Fruit fly (Drosophila melanogaster) whole organism, embryonic: ENCODE data around the gene CG43131.

Experiments used
- Atf6 ChIP-seq: fragments of 200-800 bp; sonication (Bioruptor generic); IDR thresholded peaks from 2 replicates; pipeline ENCODE4 v1.3.6; 2022; ENCODE audit warnings: missing biosample characterization, missing genetic modification characterization
- B-H2 ChIP-seq: fragments of 200-800 bp; sonication (Bioruptor generic); optimal IDR thresholded peaks from 2 replicates; lab custom pipeline; 2018; ENCODE audit warnings: missing biosample characterization, mild to moderate bottlenecking, missing genetic modification characterization
- Bdp1 ChIP-seq: fragments of 200-800 bp; sonication (Bioruptor generic); optimal IDR thresholded peaks from 3 replicates; lab custom pipeline; 2016; ENCODE audit warnings: missing biosample characterization, missing genetic modification characterization
- Bteb2 ChIP-seq: fragments of 200-800 bp; sonication (Bioruptor generic); optimal IDR thresholded peaks from 2 replicates; lab custom pipeline; 2016; ENCODE audit warnings: missing biosample characterization, missing genetic modification characterization
- C15 ChIP-seq: fragments of 200-800 bp; sonication (Bioruptor generic); IDR thresholded peaks from 3 replicates; pipeline ENCODE4 v1.3.6; 2022; ENCODE audit warnings: missing biosample characterization, missing genetic modification characterization
- CG10979 ChIP-seq: fragments of 200-800 bp; sonication (Bioruptor generic); optimal IDR thresholded peaks from 2 replicates; lab custom pipeline; 2018; ENCODE audit warnings: missing biosample characterization, mild to moderate bottlenecking, missing genetic modification characterization, moderate library complexity
- CG11247 ChIP-seq: fragments of 200-800 bp; sonication (Bioruptor generic); IDR thresholded peaks from 2 replicates; pipeline ENCODE4 v1.3.6; 2022; ENCODE audit warnings: missing biosample characterization, missing genetic modification characterization
- CG12299 ChIP-seq: fragments of 200-800 bp; sonication (Bioruptor generic); optimal IDR thresholded peaks from 2 replicates; lab custom pipeline; 2018; ENCODE audit warnings: missing biosample characterization, mild to moderate bottlenecking, missing genetic modification characterization
- CG13624 ChIP-seq: fragments of 200-800 bp; sonication (Bioruptor generic); optimal IDR thresholded peaks from 2 replicates; lab custom pipeline; 2016; ENCODE audit warnings: missing biosample characterization, missing genetic modification characterization
- CG16779 ChIP-seq: fragments of 200-800 bp; sonication (Bioruptor generic); IDR thresholded peaks from 2 replicates; pipeline ENCODE4 v1.3.6; 2022; ENCODE audit warnings: missing biosample characterization, missing genetic modification characterization
- CG17186 ChIP-seq: fragments of 200-800 bp; sonication (Bioruptor generic); optimal IDR thresholded peaks from 3 replicates; lab custom pipeline; 2017; ENCODE audit warnings: missing biosample characterization, missing genetic modification reagents, missing genetic modification characterization
- CG2202 ChIP-seq: fragments of 200-800 bp; sonication (Bioruptor generic); optimal IDR thresholded peaks from 2 replicates; lab custom pipeline; 2018; ENCODE audit warnings: missing biosample characterization, mild to moderate bottlenecking, missing genetic modification characterization
- CG2875 ChIP-seq: fragments of 200-800 bp; sonication (Bioruptor generic); optimal IDR thresholded peaks from 2 replicates; lab custom pipeline; 2017; ENCODE audit warnings: missing biosample characterization, mild to moderate bottlenecking, missing genetic modification characterization, missing genetic modification reagents
- CG31388 ChIP-seq: fragments of 200-800 bp; sonication (Bioruptor generic); optimal IDR thresholded peaks from 2 replicates; lab custom pipeline; 2016; ENCODE audit warnings: missing biosample characterization, missing genetic modification characterization
- CG3163 ChIP-seq: fragments of 200-800 bp; sonication (Bioruptor generic); optimal IDR thresholded peaks from 3 replicates; lab custom pipeline; 2016; ENCODE audit warnings: missing biosample characterization, missing genetic modification characterization
- CG32532 ChIP-seq: fragments of 200-800 bp; sonication (Bioruptor generic); IDR thresholded peaks from 2 replicates; pipeline ENCODE4 v1.3.6; 2022; ENCODE audit warnings: missing biosample characterization, missing genetic modification characterization
- CG34422 ChIP-seq: fragments of 200-800 bp; sonication (Bioruptor generic); IDR thresholded peaks from 3 replicates; pipeline ENCODE4 v1.3.6; 2022; ENCODE audit warnings: missing biosample characterization, missing genetic modification characterization
- CG5245 ChIP-seq: fragments of 200-800 bp; sonication (Bioruptor generic); optimal IDR thresholded peaks from 3 replicates; lab custom pipeline; 2016; ENCODE audit warnings: missing biosample characterization, missing genetic modification characterization
- CG6272 ChIP-seq: fragments of 200-800 bp; sonication (Bioruptor generic); IDR thresholded peaks from 2 replicates; pipeline ENCODE4 v1.3.6; 2022; ENCODE audit warnings: missing biosample characterization, missing genetic modification characterization
- CG6654 ChIP-seq: fragments of 200-800 bp; sonication (Bioruptor generic); optimal IDR thresholded peaks from 2 replicates; lab custom pipeline; 2017; ENCODE audit warnings: missing biosample characterization, mild to moderate bottlenecking, missing genetic modification characterization
- CG8478 ChIP-seq: fragments of >200 bp; optimal IDR thresholded peaks from 2 replicates; lab custom pipeline; 2018
- CG8924 ChIP-seq: fragments of 200-800 bp; optimal IDR thresholded peaks from 3 replicates; lab custom pipeline; 2019; ENCODE audit warnings: missing biosample characterization, mild to moderate bottlenecking, missing genetic modification characterization, moderate library complexity
- Dfd ChIP-seq, 2 experiments: fragments of >200 bp; optimal IDR thresholded peaks; 2 replicates each; lab custom pipeline; 2017; ENCODE audit warnings: missing biosample characterization in 2 of 2, missing genetic modification characterization in 2 of 2
- Dp ChIP-seq: fragments of 200-800 bp; sonication (Bioruptor generic); optimal IDR thresholded peaks from 2 replicates; lab custom pipeline; 2018; ENCODE audit warnings: missing biosample characterization, mild to moderate bottlenecking, missing genetic modification characterization, moderate library complexity
- Fer2 ChIP-seq: fragments of 200-800 bp; sonication (Bioruptor generic); optimal IDR thresholded peaks from 2 replicates; lab custom pipeline; 2018; ENCODE audit warnings: missing biosample characterization, mild to moderate bottlenecking, missing genetic modification characterization, moderate library complexity
- Fer3 ChIP-seq: fragments of 200-800 bp; sonication (Bioruptor generic); optimal IDR thresholded peaks from 2 replicates; lab custom pipeline; 2018; ENCODE audit warnings: missing biosample characterization, mild to moderate bottlenecking, missing genetic modification characterization, moderate library complexity
- HLH4C ChIP-seq: fragments of 200-800 bp; sonication (Bioruptor generic); IDR thresholded peaks from 3 replicates; pipeline ENCODE4 v1.3.6; 2022; ENCODE audit warnings: missing biosample characterization, missing genetic modification characterization; ENCODE audit not compliant: partially characterized antibody
- Hr78 ChIP-seq, 2 experiments: fragments of 200-800 bp in 1 of 2; fragments of >200 bp in 1 of 2; sonication (Bioruptor generic) in 1 of 2; optimal IDR thresholded peaks; 2 replicates each; lab custom pipeline; 2017 to 2019; ENCODE audit warnings: missing biosample characterization in 2 of 2, missing genetic modification characterization in 2 of 2, mild to moderate bottlenecking in 1 of 2, moderate library complexity in 1 of 2
- Lhr ChIP-seq: fragments of 200-800 bp; sonication (Bioruptor generic); optimal IDR thresholded peaks from 3 replicates; lab custom pipeline; 2017; ENCODE audit warnings: mild to moderate bottlenecking, missing biosample characterization, missing genetic modification reagents, missing genetic modification characterization
- Lpt ChIP-seq: fragments of >200 bp; optimal IDR thresholded peaks from 2 replicates; lab custom pipeline; 2018; ENCODE audit warnings: missing biosample characterization, missing genetic modification characterization
- Oaz ChIP-seq: fragments of 200-800 bp; sonication (Bioruptor generic); IDR thresholded peaks from 2 replicates; pipeline ENCODE4 v1.3.6; 2022; ENCODE audit warnings: missing biosample characterization, missing genetic modification characterization
- Pdp1 ChIP-seq, 2 experiments: fragments of 200-800 bp; sonication (Bioruptor generic); optimal IDR thresholded peaks; 3 replicates each; lab custom pipeline; 2016; ENCODE audit warnings: missing biosample characterization in 2 of 2, missing genetic modification characterization in 2 of 2, mild to moderate bottlenecking in 1 of 2, moderate library complexity in 1 of 2
- Sry-δ ChIP-seq: fragments of 200-800 bp; sonication (Bioruptor generic); optimal IDR thresholded peaks from 2 replicates; lab custom pipeline; 2016; ENCODE audit warnings: missing biosample characterization, missing genetic modification characterization
- TFAM ChIP-seq: fragments of 200-800 bp; sonication (Bioruptor generic); optimal IDR thresholded peaks from 2 replicates; lab custom pipeline; 2017; ENCODE audit warnings: missing biosample characterization, missing genetic modification characterization, inconsistent platforms
- bbx ChIP-seq: fragments of 200-800 bp; sonication (Bioruptor generic); IDR thresholded peaks from 2 replicates; pipeline ENCODE4 v1.3.6; 2022; ENCODE audit warnings: missing biosample characterization, missing genetic modification characterization; ENCODE audit not compliant: partially characterized antibody
- bcd ChIP-seq: fragments of 200-800 bp; sonication (Bioruptor generic); optimal IDR thresholded peaks from 2 replicates; lab custom pipeline; 2017; ENCODE audit warnings: missing biosample characterization, mild to moderate bottlenecking, missing genetic modification characterization
- cas ChIP-seq: fragments of 200-800 bp; sonication (Bioruptor generic); IDR thresholded peaks from 2 replicates; pipeline ENCODE4 v1.3.6; 2022; ENCODE audit warnings: missing biosample characterization, missing genetic modification characterization
- corto ChIP-seq: fragments of 200-800 bp; sonication (Bioruptor generic); optimal IDR thresholded peaks from 2 replicates; lab custom pipeline; 2016; ENCODE audit warnings: missing biosample characterization, mild to moderate bottlenecking, missing genetic modification characterization, moderate library complexity
- dimm ChIP-seq: fragments of 200-800 bp; sonication (Bioruptor generic); IDR thresholded peaks from 2 replicates; pipeline ENCODE4 v1.3.6; 2022; ENCODE audit warnings: missing biosample characterization, missing genetic modification characterization
- gce ChIP-seq: fragments of 200-800 bp; sonication (Bioruptor generic); IDR thresholded peaks from 3 replicates; pipeline ENCODE4 v1.3.6; 2022; ENCODE audit warnings: missing biosample characterization, missing genetic modification characterization
- gsb ChIP-seq: fragments of 200-800 bp; sonication (Bioruptor generic); IDR thresholded peaks from 2 replicates; pipeline ENCODE4 v1.3.6; 2022; ENCODE audit warnings: missing biosample characterization, missing genetic modification characterization
- insv ChIP-seq, 2 experiments: fragments of 200-800 bp; sonication (Bioruptor generic); optimal IDR thresholded peaks; 3 replicates each; lab custom pipeline; 2016 to 2018; ENCODE audit warnings: missing biosample characterization in 2 of 2, missing genetic modification characterization in 2 of 2
- onecut ChIP-seq: fragments of 200-800 bp; sonication (Bioruptor generic); IDR thresholded peaks from 2 replicates; pipeline ENCODE4 v1.3.6; 2022; ENCODE audit warnings: missing biosample characterization, missing genetic modification characterization
- peb ChIP-seq: fragments of 200-800 bp; sonication (Bioruptor generic); IDR thresholded peaks from 2 replicates; pipeline ENCODE4 v1.3.6; 2022; ENCODE audit warnings: missing biosample characterization, missing genetic modification characterization
- pzg ChIP-seq: fragments of 200-800 bp; sonication (Bioruptor generic); optimal IDR thresholded peaks from 3 replicates; lab custom pipeline; 2018; ENCODE audit warnings: missing biosample characterization, mild to moderate bottlenecking, missing genetic modification characterization, moderate library complexity
- schlank ChIP-seq: fragments of 200-800 bp; sonication (Bioruptor generic); optimal IDR thresholded peaks from 2 replicates; lab custom pipeline; 2018; ENCODE audit warnings: missing biosample characterization, mild to moderate bottlenecking, missing genetic modification characterization
- seq ChIP-seq: fragments of 200-800 bp; sonication (Bioruptor generic); IDR thresholded peaks from 2 replicates; pipeline ENCODE4 v1.3.6; 2022; ENCODE audit warnings: missing biosample characterization, missing genetic modification characterization
- sqz ChIP-seq: fragments of 200-800 bp; sonication (Bioruptor generic); optimal IDR thresholded peaks from 3 replicates; lab custom pipeline; 2018; ENCODE audit warnings: missing biosample characterization, mild to moderate bottlenecking, missing genetic modification characterization
- unc-4 ChIP-seq: fragments of 200-800 bp; sonication (Bioruptor generic); IDR thresholded peaks from 2 replicates; pipeline ENCODE4 v1.3.6; 2022; ENCODE audit warnings: missing biosample characterization, missing genetic modification characterization; ENCODE audit not compliant: partially characterized antibody
- unpg ChIP-seq: fragments of 200-800 bp; sonication (Bioruptor generic); optimal IDR thresholded peaks from 3 replicates; lab custom pipeline; 2018; ENCODE audit warnings: missing biosample characterization, mild to moderate bottlenecking, missing genetic modification characterization, moderate library complexity

Gene CG43131

DNA sequence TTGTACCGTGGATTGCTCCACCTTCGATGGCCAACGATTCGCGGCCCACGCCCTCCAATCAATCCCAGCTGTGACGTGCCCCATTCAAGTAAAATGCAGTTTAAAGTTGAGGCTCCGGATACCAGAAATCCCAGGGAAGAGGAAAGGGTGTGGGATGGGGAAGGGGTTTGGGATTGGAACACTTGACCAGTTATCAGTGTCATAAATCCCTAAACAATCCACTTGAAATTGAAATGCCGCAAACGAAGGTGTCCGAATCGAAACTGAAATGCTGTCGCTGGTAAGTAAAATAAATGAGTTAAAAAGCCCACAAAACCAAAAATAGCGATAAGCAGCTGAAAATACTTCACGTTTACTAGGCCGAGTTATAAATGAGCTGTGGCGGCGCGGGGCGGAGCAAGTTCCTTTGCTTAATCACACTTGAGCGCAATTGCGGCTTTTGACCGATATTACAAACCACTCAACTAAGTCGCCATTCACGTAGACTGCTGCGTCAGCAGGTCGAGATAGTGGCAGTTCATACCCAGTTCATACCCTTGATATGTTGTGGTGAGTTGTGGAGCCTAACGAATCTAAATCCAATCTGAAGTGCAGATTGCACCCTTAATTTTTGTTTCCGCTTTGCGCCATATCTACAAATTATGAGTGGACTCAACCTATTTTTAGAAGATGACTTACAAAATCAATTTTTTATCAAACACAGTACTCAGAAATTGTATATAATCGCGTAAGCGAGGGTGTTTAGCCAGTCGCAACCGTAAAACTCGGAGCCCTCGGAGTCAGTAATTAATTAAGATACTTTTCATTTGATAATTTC, 44.2 kb downstream of the CG43131 start (continued):
- peak in 1 of 2 experiments; percentile 43 for TF ChIP-seq Pdp1 (GFP tag; optimal IDR thresholded peaks at IDR 0.05; lab: Kevin White, UChicago)
- TF ChIP-seq Oaz (GFP tag; lab: Robert Waterston, UW) = no peak
- no peak for TF ChIP-seq CG11247 (GFP tag; lab: Robert Waterston, UW)
- TF ChIP-seq CG2202 (tag; lab: Kevin White, UChicago) = no peak
- no peak for TF ChIP-seq gsb (GFP tag; lab: Robert Waterston, UW)
- TF ChIP-seq CG12299 (tag; lab: Kevin White, UChicago) = no peak
- TF ChIP-seq bcd = peak; percentile 5
- no peak for TF ChIP-seq dimm (GFP tag; lab: Robert Waterston, UW)
- TF ChIP-seq onecut (GFP tag; lab: Robert Waterston, UW) = no peak
- no peak for TF ChIP-seq C15 (GFP tag; lab: Robert Waterston, UW)
- TF ChIP-seq CG6272 = no peak
- TF ChIP-seq CG6654 = no peak
- TF ChIP-seq peb (GFP tag; lab: Robert Waterston, UW) = no peak
- no peak for TF ChIP-seq Fer3 (tag; lab: Kevin White, UChicago)
- TF ChIP-seq HLH4C (GFP tag; lab: Robert Waterston, UW) = no peak
- no peak for TF ChIP-seq TFAM (GFP tag; lab: Kevin White, UChicago)
- no peak for TF ChIP-seq CG8478
- TF ChIP-seq CG3163 = no peak
- TF ChIP-seq seq = 0 out of 2 replicates have a peak, but pooled peaks have one; percentile 7
- no peak for TF ChIP-seq gce (GFP tag; lab: Robert Waterston, UW)
- no peak for TF ChIP-seq CG5245
- no peak for TF ChIP-seq Atf6 (GFP tag; lab: Robert Waterston, UW)
- no peak for TF ChIP-seq Lpt (GFP tag; lab: Kevin White, UChicago)
- TF ChIP-seq pzg (GFP tag; lab: Kevin White, UChicago) = no peak
- TF ChIP-seq Fer2 (tag; lab: Kevin White, UChicago) = no peak
- no peak for TF ChIP-seq schlank (tag; lab: Kevin White, UChicago)
- TF ChIP-seq B-H2 = no peak
- no peak for TF ChIP-seq CG10979 (tag; lab: Kevin White, UChicago)
- no peak for TF ChIP-seq cas
- TF ChIP-seq CG17186 (GFP tag; lab: Kevin White, UChicago) = no peak
- TF ChIP-seq unc-4 (GFP tag; lab: Robert Waterston, UW) = no peak
- peak; percentile 3 for TF ChIP-seq Bdp1 (GFP tag; lab: Kevin White, UChicago)
- no peak for TF ChIP-seq CG34422 (GFP tag; lab: Robert Waterston, UW)
- no peak for TF ChIP-seq CG16779 (GFP tag; lab: Robert Waterston, UW)
- TF ChIP-seq sqz (GFP tag; lab: Kevin White, UChicago) = no peak
- TF ChIP-seq Dp (GFP tag; lab: Kevin White, UChicago) = no peak
- TF ChIP-seq unpg (GFP tag; lab: Kevin White, UChicago) = no peak
- no peak for TF ChIP-seq CG31388 (GFP tag; lab: Kevin White, UChicago)
- no peak for TF ChIP-seq Lhr (GFP tag; lab: Kevin White, UChicago)
- no peak for TF ChIP-seq bbx (GFP tag; lab: Robert Waterston, UW)
- no peak for TF ChIP-seq Sry-δ
- peak in 1 of 2 experiments; percentile 70 for TF ChIP-seq Hr78 (GFP tag; optimal IDR thresholded peaks at IDR 0.05; lab: Kevin White, UChicago)
- TF ChIP-seq CG2875 (GFP tag; lab: Kevin White, UChicago) = no peak
- no peak for TF ChIP-seq Bteb2 (GFP tag; lab: Kevin White, UChicago)
- TF ChIP-seq CG32532 (GFP tag; lab: Robert Waterston, UW) = no peak
- TF ChIP-seq insv (GFP tag; optimal IDR thresholded peaks at IDR 0.05; lab: Kevin White, UChicago) = no peak
- TF ChIP-seq Dfd (GFP tag; optimal IDR thresholded peaks at IDR 0.05; lab: Kevin White, UChicago) = no peak
- no peak for TF ChIP-seq CG8924 (tag; lab: Kevin White, UChicago)
- TF ChIP-seq corto (GFP tag; lab: Kevin White, UChicago) = no peak
- peak; percentile 40 for TF ChIP-seq CG13624 (GFP tag; lab: Kevin White, UChicago)
